Worm (Caenorhabditis elegans) whole organism, early embryonic: ENCODE results near the gene M02B7.2.

Source experiments
- ama-1 ChIP-seq: fragments of 150-350 bp; optimal IDR thresholded peaks from 2 replicates; lab custom pipeline; 2014
- tbx-37 ChIP-seq: fragments of 200-800 bp; sonication (Bioruptor generic); conservative IDR thresholded peaks from 2 replicates; pipeline ENCODE4 v1.3.6; 2022; ENCODE audit warnings: missing genetic modification reagents, missing genetic modification characterization, missing compliant biosample characterization

ce11 chrIV:3844584-3844983 lies 41.2 kb downstream of the M02B7.2 start:
- TF ChIP-seq tbx-37 (GFP tag; lab: Robert Waterston, UW) (no peak), ama-1 (lab: Kevin White, UChicago) (no peak)
